Worm (Caenorhabditis elegans) whole organism, L4 larva: ENCODE data around the gene F56F11.4.

Source experiments
- F44E2.7 ChIP-seq: fragments of 200-800 bp; sonication (Bioruptor generic); IDR thresholded peaks from 2 replicates; pipeline ENCODE4 v2.1.2; 2022; ENCODE audit warnings: missing genetic modification characterization, missing compliant biosample characterization
- ZK546.5 ChIP-seq, 2 experiments: sonication (generic microtip); optimal IDR thresholded peaks; 2 replicates each; lab custom pipeline; 2017; ENCODE audit warnings: missing biosample characterization in 2 of 2, missing genetic modification characterization in 2 of 2
- aha-1 ChIP-seq: fragments of 150-350 bp; peaks from one replicate; lab custom pipeline; 2014; ENCODE audit warnings: missing biosample characterization, missing genetic modification characterization
- ceh-28 ChIP-seq: fragments of 150-350 bp; optimal IDR thresholded peaks from 2 replicates; lab custom pipeline; 2014; ENCODE audit warnings: missing biosample characterization, missing genetic modification reagents, missing genetic modification characterization
- ces-1 ChIP-seq: fragments of 150-350 bp; sonication (generic microtip); optimal IDR thresholded peaks from 4 replicates; lab custom pipeline; 2014; ENCODE audit warnings: missing biosample characterization, missing genetic modification reagents, missing genetic modification characterization
- daf-16 ChIP-seq, 3 experiments: sonication (generic microtip); optimal IDR thresholded peaks; 2 replicates each; lab custom pipeline; 2016 to 2017; ENCODE audit warnings: missing genetic modification characterization in 3 of 3, missing genetic modification reagents in 3 of 3, mild to moderate bottlenecking in 2 of 3, missing compliant biosample characterization in 2 of 3, missing biosample characterization in 1 of 3, moderate library complexity in 1 of 3
- daf-8 ChIP-seq: fragments of 200-800 bp; sonication (Bioruptor generic); IDR thresholded peaks from 2 replicates; pipeline ENCODE4 v1.3.6; 2022; ENCODE audit warnings: missing genetic modification characterization, missing compliant biosample characterization
- dpl-1 ChIP-seq: fragments of 150-350 bp; optimal IDR thresholded peaks from 2 replicates; lab custom pipeline; 2014; ENCODE audit warnings: missing biosample characterization, missing genetic modification reagents, missing genetic modification characterization
- dve-1 ChIP-seq: sonication (generic microtip); optimal IDR thresholded peaks from 2 replicates; lab custom pipeline; 2017; ENCODE audit warnings: antibody characterized with exemption, mild to moderate bottlenecking, missing genetic modification characterization, missing compliant biosample characterization; ENCODE audit not compliant: insufficient read depth
- gei-8 ChIP-seq: fragments of 200-800 bp; sonication (Bioruptor generic); optimal IDR thresholded peaks from 2 replicates; lab custom pipeline; 2018; ENCODE audit warnings: mild to moderate bottlenecking, missing genetic modification characterization, missing compliant biosample characterization
- hlh-11 ChIP-seq: fragments of 200-800 bp; sonication (Bioruptor generic); optimal IDR thresholded peaks from 2 replicates; lab custom pipeline; 2018; ENCODE audit warnings: mild to moderate bottlenecking, missing genetic modification characterization, missing compliant biosample characterization
- hlh-30 ChIP-seq: sonication (generic microtip); optimal IDR thresholded peaks from 2 replicates; lab custom pipeline; 2017; ENCODE audit warnings: antibody characterized with exemption, mild to moderate bottlenecking, missing genetic modification characterization, missing compliant biosample characterization; ENCODE audit not compliant: insufficient read depth
- hmg-1.1 ChIP-seq: fragments of 200-800 bp; sonication (Bioruptor generic); IDR thresholded peaks from 2 replicates; pipeline ENCODE4 v1.3.6; 2022; ENCODE audit warnings: missing genetic modification reagents, missing genetic modification characterization, missing compliant biosample characterization
- lin-13 ChIP-seq: fragments of 150-350 bp; optimal IDR thresholded peaks from 2 replicates; lab custom pipeline; 2014; ENCODE audit warnings: missing biosample characterization, missing genetic modification reagents, missing genetic modification characterization
- lin-38 ChIP-seq: fragments of 200-800 bp; sonication (Bioruptor generic); IDR thresholded peaks from 2 replicates; pipeline ENCODE4 v1.3.6; 2022; ENCODE audit warnings: missing genetic modification reagents, missing genetic modification characterization, missing compliant biosample characterization
- lsy-2 ChIP-seq, 2 experiments: fragments of 150-350 bp in 1 of 2; sonication (generic microtip) in 1 of 2; optimal IDR thresholded peaks; 2 replicates each; lab custom pipeline; 2014 to 2017; ENCODE audit warnings: missing biosample characterization in 2 of 2, missing genetic modification characterization in 2 of 2
- mdl-1 ChIP-seq, 2 experiments: fragments of 150-350 bp in 1 of 2; sonication (generic microtip) in 1 of 2; optimal IDR thresholded peaks; 2 replicates each; lab custom pipeline; 2014 to 2017; ENCODE audit warnings: missing biosample characterization in 2 of 2, missing genetic modification characterization in 2 of 2
- mep-1 ChIP-seq: fragments of 150-350 bp; sonication (generic microtip); optimal IDR thresholded peaks from 3 replicates; lab custom pipeline; 2014; ENCODE audit warnings: missing biosample characterization, missing genetic modification characterization
- mes-2 ChIP-seq: sonication (generic microtip); optimal IDR thresholded peaks from 2 replicates; lab custom pipeline; 2016; ENCODE audit warnings: missing genotype, mild to moderate bottlenecking, missing genetic modification characterization, missing compliant biosample characterization; ENCODE audit not compliant: poor library complexity, severe bottlenecking
- nhr-28 ChIP-seq: fragments of 150-350 bp; optimal IDR thresholded peaks from 2 replicates; lab custom pipeline; 2014; ENCODE audit warnings: missing biosample characterization, missing genetic modification characterization
- rbr-2 ChIP-seq: sonication (generic microtip); optimal IDR thresholded peaks from 2 replicates; lab custom pipeline; 2016; ENCODE audit warnings: missing genotype, missing genetic modification characterization, missing compliant biosample characterization
- saeg-2 ChIP-seq: fragments of 200-800 bp; sonication (Bioruptor generic); IDR thresholded peaks from 2 replicates; pipeline ENCODE4 v1.3.6; 2022; ENCODE audit warnings: missing genetic modification reagents, missing genetic modification characterization, missing compliant biosample characterization
- skn-1 ChIP-seq: fragments of 150-350 bp; optimal IDR thresholded peaks from 2 replicates; lab custom pipeline; 2014; ENCODE audit warnings: missing biosample characterization, missing genetic modification characterization
- snpc-1.2 ChIP-seq: fragments of 200-800 bp; sonication (Bioruptor generic); IDR thresholded peaks from 2 replicates; pipeline ENCODE4 v1.3.6; 2022; ENCODE audit warnings: missing genetic modification reagents, missing genetic modification characterization, missing compliant biosample characterization
- spr-1 ChIP-seq: sonication (generic microtip); optimal IDR thresholded peaks from 2 replicates; lab custom pipeline; 2016; ENCODE audit warnings: mild to moderate bottlenecking, missing genetic modification characterization, missing compliant biosample characterization
- unc-39 ChIP-seq: sonication (generic microtip); optimal IDR thresholded peaks from 2 replicates; lab custom pipeline; 2017; ENCODE audit warnings: missing biosample characterization, missing genetic modification characterization
- unc-62 ChIP-seq, 3 experiments: fragments of 150-350 bp in 1 of 3; sonication (generic microtip); optimal IDR thresholded peaks in 2 of 3; peaks in 1 of 3; 1 replicate in 1 of 3; 2 replicates in 2 of 3; lab custom pipeline; 2014 to 2017; ENCODE audit warnings: missing biosample characterization in 3 of 3, missing genetic modification characterization in 3 of 3, missing genetic modification reagents in 3 of 3, missing genotype in 1 of 3

The F56F11.4 gene

ce11 chrIII:2814919-2815554 lies 41.0 kb upstream of the F56F11.4 start, which contains the start of gene tufm-1:
tufm-1 (minus strand) TSS chrIII:2814969.
- TF ChIP-seq lsy-2 (tag; optimal IDR thresholded peaks at IDR 0.05; lab: Kevin White, UChicago) (peak in 1 of 2 experiments; percentile 97), hlh-11 (tag; lab: Kevin White, UChicago) (peak; percentile 21), lin-13 (GFP tag; lab: Kevin White, UChicago) (peak; percentile 29), saeg-2 (no peak), mep-1 (tag; lab: Kevin White, UChicago) (peak; percentile 8), ZK546.5 (tag; optimal IDR thresholded peaks at IDR 0.05; lab: Kevin White, UChicago) (no peak), daf-16 (GFP tag; optimal IDR thresholded peaks at IDR 0.05; lab: Kevin White, UChicago) (no peak), daf-16 (tag; optimal IDR thresholded peaks at IDR 0.05; lab: Kevin White, UChicago) (peak; percentile 55), F44E2.7 (GFP tag; lab: Robert Waterston, UW) (no peak), dve-1 (tag; lab: Kevin White, UChicago) (peak; percentile 38), ceh-28 (tag; lab: Kevin White, UChicago) (peak; percentile 7), rbr-2 (peak; percentile 31), hlh-30 (tag; lab: Kevin White, UChicago) (peak; percentile 57), ces-1 (GFP tag; lab: Kevin White, UChicago) (no peak), mes-2 (peak; percentile 63), unc-39 (tag; lab: Kevin White, UChicago) (no peak), mdl-1 (tag; optimal IDR thresholded peaks at IDR 0.05; lab: Kevin White, UChicago) (peak in 1 of 2 experiments; percentile 3), lin-38 (GFP tag; lab: Robert Waterston, UW) (peak; percentile 75), spr-1 (tag; lab: Kevin White, UChicago) (no peak), unc-62 (GFP tag; optimal IDR thresholded peaks at IDR 0.05 in 1 of 2; lab: Kevin White, UChicago) (no peak), unc-62 (tag; optimal IDR thresholded peaks at IDR 0.05; lab: Kevin White, UChicago) (no peak), dpl-1 (GFP tag; lab: Kevin White, UChicago) (peak; percentile 54)

DNA sequence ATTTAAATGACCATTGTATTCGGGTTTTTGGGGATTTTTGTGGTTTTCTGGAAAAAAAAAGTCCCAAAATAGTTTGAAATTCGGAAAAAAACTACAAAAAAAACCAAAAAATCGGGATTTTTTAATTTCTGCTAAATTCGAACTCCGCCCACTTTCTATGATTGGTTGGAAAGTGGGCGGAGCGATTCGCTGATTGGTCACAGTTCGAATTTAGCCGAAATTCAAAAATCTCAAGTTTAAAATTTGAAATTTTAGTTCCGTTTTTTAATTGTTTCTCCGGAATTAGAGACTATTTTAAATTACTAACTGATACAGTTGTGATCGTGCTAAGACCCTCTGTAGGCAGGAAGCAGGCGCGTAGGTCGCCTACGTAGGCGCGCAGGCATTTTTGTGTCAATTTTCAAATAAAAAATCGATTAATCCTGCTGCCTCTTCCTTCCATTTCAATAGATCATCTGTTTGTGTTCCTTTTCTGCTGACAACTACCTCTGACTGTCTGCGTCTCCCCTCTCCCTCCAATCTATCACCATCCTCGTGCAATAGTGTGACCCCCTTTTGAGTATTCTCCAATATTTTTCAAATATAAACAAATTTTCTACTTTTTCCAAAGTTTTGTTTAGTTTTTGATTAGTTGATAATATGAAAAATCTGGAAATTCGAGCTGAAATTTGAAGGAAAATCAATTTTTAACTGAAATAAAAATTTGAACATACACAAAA lies 39.7 kb upstream of the F56F11.4 start:
- TF ChIP-seq hmg-1.1 (GFP tag; lab: Robert Waterston, UW) (0 out of 2 replicates have a peak, but pooled peaks have one; percentile 14), daf-8 (GFP tag; lab: Robert Waterston, UW) (no peak), hlh-30 (tag; lab: Kevin White, UChicago) (peak; percentile 80), aha-1 (tag; lab: Kevin White, UChicago) (peak; percentile 56), lsy-2 (tag; optimal IDR thresholded peaks at IDR 0.05; lab: Kevin White, UChicago) (peak in 1 of 2 experiments; percentile 41), nhr-28 (peak; percentile 13)
- TF ChIP-seq, all 104 proteins: peak for 5

- TF ChIP-seq aha-1 (tag; lab: Kevin White, UChicago) (peak; percentile 65), gei-8 (GFP tag; lab: Kevin White, UChicago) (no peak)
Measured at ce11 chrIII:2817847-2818246, 38.2 kb upstream of the F56F11.4 start.

DNA sequence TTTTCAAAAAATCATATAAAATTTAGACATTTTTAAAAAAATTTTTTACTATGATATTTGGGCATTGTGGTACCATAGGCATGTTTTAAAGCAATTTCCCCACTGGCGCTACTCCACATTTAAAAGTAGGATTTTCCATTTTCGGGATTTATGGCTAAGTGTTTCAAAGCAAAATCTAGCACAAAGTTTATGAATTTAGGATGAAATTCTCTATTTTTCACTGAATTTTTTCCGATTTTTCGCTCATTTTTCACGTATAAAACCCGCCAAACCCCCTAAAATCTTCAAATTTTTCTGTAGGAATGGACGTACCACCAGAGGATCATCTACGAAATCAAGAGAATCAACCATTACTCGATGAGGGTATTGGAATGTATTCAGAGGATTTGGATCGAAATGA lies 37.0 kb upstream of the F56F11.4 start, which contains the start of gene pipp-4P:
pipp-4P (plus strand) TSS at position 301 of the 400 bp plus-strand sequence.
- no peak for TF ChIP-seq snpc-1.2 (GFP tag; lab: Robert Waterston, UW)

DNA sequence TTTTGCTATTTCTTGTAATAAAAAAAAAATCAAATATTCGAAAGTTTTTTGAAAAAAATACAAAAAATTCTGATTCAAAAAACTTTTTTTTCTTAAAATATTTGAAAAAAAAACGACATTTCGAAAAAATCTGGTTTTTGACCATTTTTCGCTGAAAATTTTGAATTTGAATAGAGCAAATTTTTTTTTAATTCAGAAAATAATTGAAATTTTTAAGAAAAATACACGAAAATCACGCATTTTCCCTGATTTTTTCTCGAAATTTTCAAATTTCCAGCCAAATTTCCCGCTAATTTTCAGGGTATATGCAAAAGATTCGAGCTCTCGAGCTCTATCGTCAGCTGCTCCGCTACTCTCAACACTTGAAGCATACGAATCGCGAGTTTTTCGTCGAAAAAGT lies 29.3 kb upstream of the F56F11.4 start, which contains the start of gene Y71H2AM.1:
Y71H2AM.1 (plus strand) TSS at position 301 of the 400 bp plus-strand sequence.
- no peak for TF ChIP-seq skn-1
- peak; percentile 29 for TF ChIP-seq aha-1 (tag; lab: Kevin White, UChicago)
